Worm (Caenorhabditis elegans) whole organism, late embryonic: ENCODE data around the gene fox-1.

ENCODE experiments used
- F13H6.1 ChIP-seq: sonication (generic microtip); optimal IDR thresholded peaks from 2 replicates; lab custom pipeline; 2016; ENCODE audit warnings: missing genetic modification characterization, missing compliant biosample characterization
- K09A11.1 ChIP-seq: sonication (generic microtip); optimal IDR thresholded peaks from 2 replicates; lab custom pipeline; 2017; ENCODE audit warnings: antibody characterized with exemption, mild to moderate bottlenecking, missing genetic modification characterization, missing compliant biosample characterization; ENCODE audit not compliant: insufficient read depth
- ama-1 ChIP-seq: fragments of 150-350 bp; optimal IDR thresholded peaks from 2 replicates; lab custom pipeline; 2014
- ceh-14 ChIP-seq: sonication (generic microtip); optimal IDR thresholded peaks from 2 replicates; lab custom pipeline; 2016; ENCODE audit warnings: missing genotype, missing genetic modification characterization, missing compliant biosample characterization
- ceh-30 ChIP-seq: fragments of 150-350 bp; optimal IDR thresholded peaks from 2 replicates; lab custom pipeline; 2014; ENCODE audit warnings: missing biosample characterization, missing genetic modification characterization
- ceh-48 ChIP-seq: sonication (generic microtip); optimal IDR thresholded peaks from 2 replicates; lab custom pipeline; 2016; ENCODE audit warnings: missing genetic modification characterization, inconsistent platforms, missing compliant biosample characterization
- ceh-6 ChIP-seq: fragments of 200-800 bp; sonication (Bioruptor generic); optimal IDR thresholded peaks from 2 replicates; lab custom pipeline; 2018; ENCODE audit warnings: mild to moderate bottlenecking, missing genetic modification characterization, missing compliant biosample characterization
- dve-1 ChIP-seq: sonication (generic microtip); optimal IDR thresholded peaks from 2 replicates; lab custom pipeline; 2017; ENCODE audit warnings: antibody characterized with exemption, mild to moderate bottlenecking, missing genetic modification characterization, missing compliant biosample characterization
- elt-2 ChIP-seq: sonication (generic microtip); optimal IDR thresholded peaks from 2 replicates; lab custom pipeline; 2016; ENCODE audit warnings: missing genetic modification reagents, missing genetic modification characterization, missing compliant biosample characterization
- nfya-1 ChIP-seq: sonication (generic microtip); optimal IDR thresholded peaks from 2 replicates; lab custom pipeline; 2017; ENCODE audit warnings: missing genetic modification characterization, mild to moderate bottlenecking, missing compliant biosample characterization, antibody characterized with exemption, moderate library complexity
- nhr-11 ChIP-seq: fragments of 150-350 bp; optimal IDR thresholded peaks from 2 replicates; lab custom pipeline; 2014; ENCODE audit warnings: missing biosample characterization, missing genetic modification characterization
- rnt-1 ChIP-seq: sonication (generic microtip); optimal IDR thresholded peaks from 2 replicates; lab custom pipeline; 2016; ENCODE audit warnings: missing genetic modification characterization, missing compliant biosample characterization
- sdc-2 ChIP-seq: sonication (generic microtip); optimal IDR thresholded peaks from 2 replicates; lab custom pipeline; 2016; ENCODE audit warnings: missing genotype, missing genetic modification characterization, missing compliant biosample characterization

ce11 chrX:2443304-2443703 is 16.4 kb downstream of the fox-1 start, which contains the start of gene T07D1.3:
- TF ChIP-seq nhr-11 = no peak
- no peak for TF ChIP-seq nfya-1 (tag; lab: Kevin White, UChicago)
- TF ChIP-seq ceh-6 (GFP tag; lab: Kevin White, UChicago) = no peak
- no peak for TF ChIP-seq ceh-48 (tag; lab: Kevin White, UChicago)
- no peak for TF ChIP-seq ama-1 (lab: Kevin White, UChicago)
- no peak for TF ChIP-seq dve-1 (tag; lab: Kevin White, UChicago)
- TF ChIP-seq ceh-14 (tag; lab: Kevin White, UChicago) = no peak
- no peak for TF ChIP-seq rnt-1
- no peak for TF ChIP-seq F13H6.1 (tag; lab: Kevin White, UChicago)
- no peak for TF ChIP-seq K09A11.1 (tag; lab: Kevin White, UChicago)
- TF ChIP-seq ceh-30 (tag; lab: Kevin White, UChicago) = no peak
- TF ChIP-seq sdc-2 (tag; lab: Kevin White, UChicago) = no peak
- no peak for TF ChIP-seq elt-2
